Worm (Caenorhabditis elegans) whole organism, midembryonic: ENCODE data around the gene dos-1.

Source experiments
- T22C8.4 ChIP-seq: fragments of 200-800 bp; sonication (Bioruptor generic); IDR thresholded peaks from 2 replicates; pipeline ENCODE4 v1.3.6; 2022; ENCODE audit warnings: missing genetic modification characterization, missing compliant biosample characterization
- flt-1 ChIP-seq: fragments of 200-800 bp; sonication (Bioruptor generic); IDR thresholded peaks from 2 replicates; pipeline ENCODE4 v1.3.6; 2022; ENCODE audit warnings: missing genetic modification characterization, missing compliant biosample characterization
- klf-2 ChIP-seq: fragments of 200-800 bp; sonication (Bioruptor generic); conservative IDR thresholded peaks from 2 replicates; pipeline ENCODE4 v1.3.6; 2022; ENCODE audit warnings: missing genetic modification reagents, missing genetic modification characterization, missing compliant biosample characterization
- med-1 ChIP-seq: sonication (generic microtip); optimal IDR thresholded peaks from 2 replicates; lab custom pipeline; 2017; ENCODE audit warnings: missing genetic modification characterization, mild to moderate bottlenecking, missing compliant biosample characterization, antibody characterized with exemption, missing genetic modification reagents; ENCODE audit not compliant: insufficient read depth
- ref-1 ChIP-seq: fragments of 200-800 bp; sonication (Bioruptor generic); conservative IDR thresholded peaks from 2 replicates; pipeline ENCODE4 v1.3.6; 2022; ENCODE audit warnings: missing genetic modification reagents, missing genetic modification characterization, missing compliant biosample characterization
- tab-1 ChIP-seq: fragments of 200-800 bp; sonication (Bioruptor generic); IDR thresholded peaks from 2 replicates; pipeline ENCODE4 v1.3.6; 2022; ENCODE audit warnings: missing genetic modification characterization, missing compliant biosample characterization
- ztf-29 ChIP-seq: fragments of 200-800 bp; sonication (Bioruptor generic); IDR thresholded peaks from 2 replicates; pipeline ENCODE4 v1.3.6; 2022; ENCODE audit warnings: missing genetic modification reagents, missing genetic modification characterization, missing compliant biosample characterization

DNA sequence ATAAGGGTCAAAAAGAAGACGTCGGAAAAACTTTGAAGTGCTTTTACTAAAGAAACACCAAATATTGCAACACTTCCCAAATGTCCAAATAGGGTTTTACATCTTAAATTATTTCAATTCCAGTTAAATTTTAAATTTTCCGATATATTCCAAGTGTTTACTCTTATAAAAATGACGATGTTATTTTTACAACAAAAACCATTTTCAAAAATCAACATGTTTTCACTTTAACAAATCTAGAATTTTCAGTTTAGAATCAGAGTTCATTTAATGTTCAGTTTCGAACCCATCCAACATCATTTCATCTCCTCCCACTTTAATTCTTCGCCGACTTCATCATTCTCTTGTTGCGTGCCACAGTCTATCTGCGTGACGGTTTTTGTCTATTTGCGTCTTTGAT lies at the start of gene dos-1:
- no peak for TF ChIP-seq tab-1 (GFP tag; lab: Robert Waterston, UW)
- TF ChIP-seq ztf-29 (GFP tag; lab: Robert Waterston, UW): no peak
- TF ChIP-seq flt-1 (GFP tag; lab: Robert Waterston, UW): no peak
- no peak for TF ChIP-seq T22C8.4
- no peak for TF ChIP-seq ref-1 (GFP tag; lab: Robert Waterston, UW)
- no peak for TF ChIP-seq klf-2 (GFP tag; lab: Robert Waterston, UW)
- TF ChIP-seq med-1 (GFP tag; lab: Kevin White, UChicago): no peak
